Fruit fly (Drosophila melanogaster): Measurements from ENCODE around the gene nero.

Gene nero

DNA sequence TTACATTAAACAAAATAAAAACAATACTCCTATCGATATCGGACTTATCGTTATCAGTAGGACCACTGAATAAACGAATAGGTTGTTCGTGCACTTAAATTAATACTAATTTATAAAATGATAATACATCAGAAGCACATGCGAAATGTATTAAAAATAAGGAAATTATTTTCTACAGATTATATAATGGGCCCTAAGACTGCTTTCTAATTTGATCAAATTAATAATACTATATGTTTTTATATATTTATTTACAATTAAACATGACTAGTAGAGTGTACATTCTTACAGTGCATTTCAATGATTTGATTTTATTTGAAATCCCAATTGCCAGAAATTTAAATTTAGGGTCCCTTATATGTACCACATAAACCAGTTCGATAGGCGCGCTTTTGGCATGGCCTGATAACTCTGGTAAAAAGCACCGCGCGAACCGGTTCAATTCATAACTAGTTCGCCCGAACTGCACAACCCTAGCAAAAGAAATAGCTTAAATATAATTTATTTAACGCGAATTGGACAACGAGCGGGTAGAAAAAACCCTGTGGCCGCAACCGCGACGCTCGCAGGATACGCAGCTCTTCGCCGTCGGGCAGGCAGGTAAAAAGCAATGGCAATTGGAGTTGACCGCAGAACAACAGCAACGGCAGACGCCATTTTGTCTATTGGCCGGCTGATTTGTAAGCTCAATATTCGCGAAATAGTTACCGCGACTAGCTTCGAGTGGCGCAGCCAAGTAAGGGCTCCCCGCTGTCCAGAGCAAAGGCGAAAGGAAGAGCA, 29.4 kb upstream of the nero start, which contains the start of the genes CG2126 and faf (continued):
- peak; percentile 61; the same call in 1 of the 2 replicates for TF ChIP-seq CG13287 (GFP tag; IDR thresholded peaks at IDR 0.05; ENCODE audit: partially characterized antibody)
- no peak for TF ChIP-seq HmgD (GFP tag; optimal IDR thresholded peaks at IDR 0.05)
- TF ChIP-seq CG1832 (GFP tag; optimal IDR thresholded peaks at IDR 0.05) = no peak
- TF ChIP-seq MTF-1 (GFP tag; optimal IDR thresholded peaks at IDR 0.05; ENCODE audit: borderline replicate concordance) = no peak
- TF ChIP-seq Nf-YC (tag; optimal IDR thresholded peaks at IDR 0.05) = peak; percentile 76
- TF ChIP-seq Elba2 (GFP tag; optimal IDR thresholded peaks at IDR 0.05) = peak; percentile 65
- TF ChIP-seq grn (GFP tag; optimal IDR thresholded peaks at IDR 0.05) = no peak
- peak; percentile 34 for TF ChIP-seq gfzf (GFP tag; optimal IDR thresholded peaks at IDR 0.05)
- TF ChIP-seq ap (GFP tag; IDR thresholded peaks at IDR 0.05) = no peak
- peak; percentile 33 for TF ChIP-seq CG12219 (GFP tag; optimal IDR thresholded peaks at IDR 0.05)
- peak; percentile 47; the same call in 1 of the 3 replicates for TF ChIP-seq Mrtf (GFP tag; IDR thresholded peaks at IDR 0.05)
- peak; percentile 66 for TF ChIP-seq E2f1 (GFP tag; IDR thresholded peaks at IDR 0.05)
- TF ChIP-seq ttk (GFP tag; IDR thresholded peaks at IDR 0.05) = peak; percentile 88
- peak; percentile 16 for TF ChIP-seq CG2875 (GFP tag; optimal IDR thresholded peaks at IDR 0.05)
- no peak for TF ChIP-seq ERR (GFP tag; optimal IDR thresholded peaks at IDR 0.05)
- peak; percentile 53 for TF ChIP-seq Bgb (GFP tag; IDR thresholded peaks at IDR 0.05; ENCODE audit: partially characterized antibody)
- TF ChIP-seq CG4854 (GFP tag; optimal IDR thresholded peaks at IDR 0.05) = peak; percentile 26
- TF ChIP-seq cg (GFP tag; optimal IDR thresholded peaks at IDR 0.05) = no peak
- TF ChIP-seq CG12236 (GFP tag; optimal IDR thresholded peaks at IDR 0.05) = no peak
- TF ChIP-seq ranshi (GFP tag; IDR thresholded peaks at IDR 0.05) = peak; percentile 73
- no peak for TF ChIP-seq disco-r (GFP tag; optimal IDR thresholded peaks at IDR 0.05)
- no peak for TF ChIP-seq NC2α (GFP tag; optimal IDR thresholded peaks at IDR 0.05)
- TF ChIP-seq chn (GFP tag; optimal IDR thresholded peaks at IDR 0.05) = peak; percentile 68
- TF ChIP-seq h (optimal IDR thresholded peaks at IDR 0.05) = no peak
- TF ChIP-seq CG1233 (GFP tag; optimal IDR thresholded peaks at IDR 0.05) = peak; percentile 71
- TF ChIP-seq CG34224 (GFP tag; IDR thresholded peaks at IDR 0.05; ENCODE audit: partially characterized antibody) = peak; percentile 51; the same call in 2 of the 3 replicates
- no peak for TF ChIP-seq fd102C (GFP tag; optimal IDR thresholded peaks at IDR 0.05)
- no peak for TF ChIP-seq Hr78 (GFP tag; optimal IDR thresholded peaks at IDR 0.05)
- TF ChIP-seq Doc3 (GFP tag; IDR thresholded peaks at IDR 0.05; ENCODE audit: partially characterized antibody) = 0 out of 3 replicates have a peak, but pooled peaks have one; percentile 45
- peak; percentile 75 for TF ChIP-seq kay (GFP tag; optimal IDR thresholded peaks at IDR 0.05)
- no peak for TF ChIP-seq jing (GFP tag; optimal IDR thresholded peaks at IDR 0.05)
- TF ChIP-seq CG16863 (GFP tag; optimal IDR thresholded peaks at IDR 0.05) = peak; percentile 13
- TF ChIP-seq CG18599 (GFP tag; optimal IDR thresholded peaks at IDR 0.05) = no peak
- peak; percentile 75 for TF ChIP-seq CG12104 (GFP tag; optimal IDR thresholded peaks at IDR 0.05)
- TF ChIP-seq dpn (GFP tag; optimal IDR thresholded peaks at IDR 0.05) = peak; percentile 64 to 85
- TF ChIP-seq Dek (tag; optimal IDR thresholded peaks at IDR 0.05) = peak; percentile 79
- TF ChIP-seq pan (optimal IDR thresholded peaks at IDR 0.05) = no peak
- TF ChIP-seq pan (GFP tag; optimal IDR thresholded peaks at IDR 0.05 in 1 of 2, IDR thresholded peaks at IDR 0.05 in 1 of 2) = peak in 1 of 2 experiments; percentile 81
- TF ChIP-seq trh (GFP tag; optimal IDR thresholded peaks at IDR 0.05) = peak; percentile 63
- TF ChIP-seq CG16779 (GFP tag; IDR thresholded peaks at IDR 0.05) = no peak
- TF ChIP-seq PHDP (tag; optimal IDR thresholded peaks at IDR 0.05) = peak; percentile 82
- peak; percentile 44; the same call in 1 of the 2 replicates for TF ChIP-seq amos (GFP tag; IDR thresholded peaks at IDR 0.05; ENCODE audit: partially characterized antibody)
- no peak for TF ChIP-seq pita (GFP tag; optimal IDR thresholded peaks at IDR 0.05)
- TF ChIP-seq MBD-R2 (GFP tag; IDR thresholded peaks at IDR 0.05) = peak; percentile 29
- peak; percentile 71 for TF ChIP-seq CG3847 (GFP tag; IDR thresholded peaks at IDR 0.05)
- no peak for TF ChIP-seq Asciz (GFP tag; optimal IDR thresholded peaks at IDR 0.05)
- TF ChIP-seq lilli (GFP tag; optimal IDR thresholded peaks at IDR 0.05) = peak; percentile 73
- peak; percentile 42 for TF ChIP-seq CG4404 (GFP tag; IDR thresholded peaks at IDR 0.05)
- peak; percentile 78 for TF ChIP-seq Sox100B (GFP tag; optimal IDR thresholded peaks at IDR 0.05)
